Worm (Caenorhabditis elegans): ENCODE results near the gene faah-6.

DNA sequence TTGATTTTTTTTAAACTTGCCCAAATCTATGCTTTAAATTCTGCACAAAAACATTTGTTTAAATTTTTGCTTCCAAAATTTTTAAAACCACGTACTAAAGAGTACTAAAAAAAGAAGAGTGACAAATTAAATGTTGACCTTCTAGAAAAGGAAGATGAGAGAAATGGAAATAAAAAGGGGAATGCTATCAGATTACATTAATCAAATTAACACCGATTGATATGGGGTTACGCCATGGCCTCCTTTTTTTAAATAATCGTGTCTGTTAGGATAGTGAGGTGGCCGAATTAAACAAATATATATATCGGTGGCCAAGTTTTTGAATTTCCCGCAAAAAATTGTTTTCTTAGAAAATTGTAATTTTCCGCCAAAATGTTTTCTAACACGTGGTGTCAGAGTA is 17.9 kb upstream of the faah-6 start:
- TF ChIP-seq F49E8.2 (tag; optimal IDR thresholded peaks at IDR 0.05; ENCODE audit: insufficient read depth): no peak
- TF ChIP-seq nfya-1 (tag; optimal IDR thresholded peaks at IDR 0.05; ENCODE audit: borderline replicate concordance, insufficient read depth): no peak
- TF ChIP-seq dpl-1 (GFP tag; optimal IDR thresholded peaks at IDR 0.05): no peak
- TF ChIP-seq ama-1 (optimal IDR thresholded peaks at IDR 0.05): no peak
- no peak for TF ChIP-seq ama-1 (GFP tag; optimal IDR thresholded peaks at IDR 0.05)
- no peak for TF ChIP-seq sea-2 (GFP tag; IDR thresholded peaks at IDR 0.05)
- no peak for TF ChIP-seq efl-1 (GFP tag; optimal IDR thresholded peaks at IDR 0.05)
- no peak for TF ChIP-seq tbx-9 (tag; optimal IDR thresholded peaks at IDR 0.05; ENCODE audit: borderline replicate concordance)

Data from whole organism, young adult.